Worm (Caenorhabditis elegans) whole organism, dauer: Measurements from ENCODE around the gene K12H4.6.

Experiments used
- unc-62 ChIP-seq: sonication (generic microtip); optimal IDR thresholded peaks from 2 replicates; lab custom pipeline; 2017; ENCODE audit warnings: missing biosample characterization, missing genetic modification reagents, missing genetic modification characterization

The K12H4.6 gene

DNA sequence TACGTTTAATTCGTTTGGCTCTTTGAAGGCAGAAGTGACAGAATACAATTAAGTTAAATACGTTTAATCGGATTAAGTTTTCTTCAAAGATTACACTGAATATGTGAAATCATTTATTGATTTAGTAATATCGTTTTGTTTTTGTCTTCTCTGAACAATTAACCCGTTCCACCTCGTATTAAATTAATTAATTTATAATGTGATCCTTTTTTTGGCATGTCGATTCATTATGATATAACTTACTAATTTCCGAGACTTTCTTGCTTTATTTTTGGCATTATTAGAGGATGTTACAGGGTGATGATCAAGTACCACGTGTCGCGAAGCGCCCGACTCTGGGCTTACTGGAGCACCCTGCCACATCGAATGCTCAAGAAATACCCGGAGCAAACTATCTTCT lies 1.5 kb upstream of the K12H4.6 start, which contains the start of gene K12H4.5:
Gene K12H4.5 (plus strand): TSS at position 301 of the 400 bp plus-strand sequence.
- TF ChIP-seq unc-62 (GFP tag; lab: Kevin White, UChicago), result no peak

DNA sequence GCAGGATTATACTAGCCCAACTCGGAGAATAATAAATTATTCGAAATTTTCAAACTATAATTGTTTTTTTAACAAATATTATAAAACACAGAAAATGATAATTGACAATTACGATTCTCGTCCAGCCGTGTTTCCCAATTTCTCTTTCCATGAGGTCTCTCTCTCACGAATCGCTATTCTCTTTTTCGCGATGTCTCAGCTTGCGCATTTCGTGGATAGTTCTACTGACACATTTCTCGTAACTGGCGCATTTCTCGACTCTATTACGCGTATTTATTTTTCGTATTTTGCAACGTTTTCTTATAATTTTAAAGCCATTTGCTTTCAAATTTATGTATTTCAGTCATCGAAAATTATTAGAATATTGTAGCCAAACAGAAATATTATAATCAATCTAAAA lies 1.1 kb upstream of the K12H4.6 start:
- TF ChIP-seq unc-62 (GFP tag; lab: Kevin White, UChicago), result no peak

- TF ChIP-seq unc-62 (GFP tag; lab: Kevin White, UChicago), result no peak
Observed at ce11 chrIII:8037941-8038340, 4.7 kb downstream of the K12H4.6 start, which contains the start of gene dpf-6. dpf-6 (plus strand) TSS chrIII:8038241.

ce11 chrIII:8036497-8036896 lies 6.2 kb downstream of the K12H4.6 start:
- TF ChIP-seq unc-62 (GFP tag; lab: Kevin White, UChicago), result no peak

ce11 chrIII:8036050-8036449 lies 6.6 kb downstream of the K12H4.6 start:
- TF ChIP-seq unc-62 (GFP tag; lab: Kevin White, UChicago), result no peak

DNA sequence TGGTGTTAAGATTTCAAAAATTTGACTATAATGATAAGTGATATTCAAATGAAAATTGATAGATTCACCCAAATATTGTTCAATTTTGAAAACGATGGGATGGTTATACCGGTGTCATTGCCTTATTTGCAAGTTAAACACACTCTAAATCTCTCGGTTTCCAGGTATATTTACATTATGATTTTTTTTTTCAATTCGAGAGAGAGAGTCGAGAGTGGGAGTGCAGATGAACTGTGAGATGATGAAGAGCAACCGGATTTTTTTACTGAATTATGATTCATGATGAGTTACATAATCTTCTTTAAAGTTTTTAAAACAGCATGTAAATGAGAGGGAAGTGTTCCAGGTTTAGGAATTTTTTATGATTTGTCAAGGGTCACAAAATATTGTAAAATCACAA lies 9.1 kb downstream of the K12H4.6 start, which contains the start of gene F44B9.10:
Gene F44B9.10 (minus strand): TSS at position 101 of the 400 bp plus-strand sequence.
- TF ChIP-seq unc-62 (GFP tag; lab: Kevin White, UChicago), result no peak

DNA sequence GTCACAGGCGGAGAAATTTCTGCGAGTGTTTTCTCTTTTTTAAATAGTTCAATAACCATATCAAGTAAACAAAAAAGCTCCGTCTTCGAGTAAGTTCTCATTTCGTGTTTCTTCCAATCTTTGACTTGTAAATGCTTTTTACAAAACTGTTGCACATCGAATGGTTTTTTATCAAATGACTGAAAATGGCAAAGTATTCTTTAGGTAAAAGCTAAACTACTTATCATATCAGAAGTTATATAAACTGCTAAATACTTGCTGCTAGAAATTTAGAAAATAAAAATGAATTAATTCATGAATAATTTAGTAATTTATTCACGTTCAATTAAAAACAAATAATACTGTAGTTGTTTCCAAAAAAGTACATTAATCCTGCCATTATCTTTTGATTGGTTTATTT lies 11.7 kb downstream of the K12H4.6 start, which contains the start of gene F44B9.9:
Gene F44B9.9 (minus strand): TSS at position 101 of the 400 bp plus-strand sequence.
- no peak for TF ChIP-seq unc-62 (GFP tag; lab: Kevin White, UChicago)

- no peak for TF ChIP-seq unc-62 (GFP tag; lab: Kevin White, UChicago)
Observed at ce11 chrIII:8029487-8029886, 13.2 kb downstream of the K12H4.6 start, which contains the start of gene F44B9.8. F44B9.8 (minus strand) TSS chrIII:8029649.

ce11 chrIII:8027942-8028341 lies 14.7 kb downstream of the K12H4.6 start, which contains the start of gene mdt-30:
mdt-30 (minus strand) TSS chrIII:8028042.
- TF ChIP-seq unc-62 (GFP tag; lab: Kevin White, UChicago), result no peak

DNA sequence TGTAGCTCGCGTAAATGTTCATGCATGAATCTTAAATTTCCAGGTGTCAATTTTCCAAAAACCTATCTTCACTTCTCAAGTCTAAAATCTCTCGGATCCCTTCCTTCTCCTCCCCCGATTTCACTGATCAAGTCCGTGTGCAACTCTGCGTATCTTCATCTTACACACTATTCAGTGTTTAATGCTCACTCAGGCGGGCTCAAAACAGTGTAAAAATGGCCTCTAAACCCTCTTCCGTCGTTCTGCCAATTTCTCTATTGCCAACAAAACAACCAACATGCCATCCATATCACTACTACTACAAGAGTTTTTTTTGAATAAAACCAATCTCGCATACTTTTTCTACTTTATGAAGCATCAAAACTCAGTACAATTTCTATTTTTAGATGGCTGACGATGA lies 20.6 kb downstream of the K12H4.6 start, which contains the start of gene F44B9.2:
Gene F44B9.2 (plus strand): TSS at position 387 of the 400 bp plus-strand sequence.
- no peak for TF ChIP-seq unc-62 (GFP tag; lab: Kevin White, UChicago)

DNA sequence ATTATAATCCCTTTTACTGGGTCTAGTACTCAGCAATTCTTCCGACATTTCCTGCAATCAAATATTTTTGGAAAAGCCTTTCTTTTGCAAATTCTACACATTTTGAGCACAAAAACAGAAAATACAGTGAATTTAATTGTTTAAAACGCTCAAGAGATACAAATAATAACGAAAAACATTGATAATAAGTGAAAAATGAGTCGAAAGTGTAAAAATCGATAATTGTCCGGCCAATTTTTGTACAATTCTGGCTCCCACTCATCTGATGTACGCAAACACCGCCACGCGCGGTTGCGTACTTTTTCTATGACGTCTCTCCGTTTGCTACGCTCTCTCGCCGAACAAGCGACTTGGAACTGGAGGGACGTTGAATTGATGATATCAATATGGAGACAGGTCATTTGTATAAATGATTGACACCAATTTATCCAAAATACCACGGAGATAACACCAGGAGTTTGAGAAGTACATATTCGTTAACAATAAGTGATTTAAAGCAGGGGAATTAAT lies 21.8 kb downstream of the K12H4.6 start, which contains the start of gene lin-36:
Gene lin-36 (minus strand): TSS at position 51 of the 510 bp plus-strand sequence.
- no peak for TF ChIP-seq unc-62 (GFP tag; lab: Kevin White, UChicago)

DNA sequence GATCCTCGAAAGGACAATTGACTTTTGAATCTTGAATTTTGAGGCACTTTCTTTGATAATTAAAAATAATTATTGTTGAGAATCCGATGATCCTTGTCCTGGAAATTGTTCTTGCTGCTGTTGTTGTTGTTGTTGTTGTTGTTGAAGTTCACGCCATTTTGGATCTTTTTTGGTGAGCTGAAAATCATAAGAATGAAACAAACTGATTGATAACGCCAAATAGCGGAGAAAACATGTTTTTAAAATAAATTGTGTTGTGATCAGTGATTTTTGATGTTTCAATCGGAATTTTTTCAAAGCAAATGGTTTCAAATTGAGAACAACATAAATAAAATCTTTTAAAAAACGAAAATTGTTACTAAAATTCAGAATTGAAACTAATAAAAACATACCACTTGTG lies 25.6 kb downstream of the K12H4.6 start:
- TF ChIP-seq unc-62 (GFP tag; lab: Kevin White, UChicago), result no peak

DNA sequence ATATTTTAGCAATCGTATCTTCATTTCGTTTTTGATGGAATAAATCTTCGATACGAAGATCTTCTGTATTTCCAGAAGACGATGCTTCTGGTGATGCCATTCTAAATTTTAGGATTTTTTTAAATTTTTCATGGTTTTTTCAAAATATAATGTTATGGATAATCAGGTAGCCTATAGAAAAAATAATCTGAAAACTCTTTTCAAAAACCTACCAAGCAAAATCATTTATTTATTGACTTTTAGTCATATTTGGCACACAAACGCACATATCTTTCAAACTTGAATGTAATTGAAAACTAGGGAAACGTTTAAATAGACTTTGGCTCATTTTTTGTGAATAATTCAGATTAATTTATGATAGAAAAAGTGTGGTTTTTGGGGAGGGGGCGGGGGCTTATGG lies 26.2 kb downstream of the K12H4.6 start, which contains the start of gene F44B9.5:
Gene F44B9.5 (minus strand): TSS at position 101 of the 400 bp plus-strand sequence.
- TF ChIP-seq unc-62 (GFP tag; lab: Kevin White, UChicago), result no peak

ce11 chrIII:8013582-8013981 lies 29.1 kb downstream of the K12H4.6 start:
- no peak for TF ChIP-seq unc-62 (GFP tag; lab: Kevin White, UChicago)

DNA sequence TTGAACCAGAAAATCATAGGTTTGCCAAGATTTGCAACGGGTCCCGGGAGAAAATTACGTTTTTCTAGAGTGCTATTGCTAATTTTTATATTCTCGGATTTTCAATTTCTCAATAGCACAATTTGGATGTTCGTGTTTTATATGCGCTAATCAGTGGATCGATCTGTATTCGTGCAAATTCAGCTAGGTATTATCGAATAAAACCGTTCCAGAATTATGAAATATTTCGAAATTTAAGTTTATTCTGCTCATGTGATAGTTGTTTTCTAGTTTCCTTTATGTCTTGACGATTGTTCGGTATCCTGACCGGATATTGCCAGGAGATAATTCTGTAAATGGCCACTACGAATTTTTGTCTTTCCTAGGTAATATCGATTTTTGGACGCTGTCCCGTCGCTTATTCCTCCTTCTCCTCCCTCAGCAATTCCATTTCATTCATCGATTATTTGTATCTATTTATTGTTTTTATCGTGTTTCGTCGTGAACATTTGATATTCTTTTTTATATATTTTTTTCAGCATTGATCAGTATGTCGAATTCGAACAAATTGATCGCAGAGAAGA lies 32.3 kb downstream of the K12H4.6 start, which contains the start of gene cit-1.2:
Gene cit-1.2 (plus strand): TSS at position 513 of the 563 bp plus-strand sequence.
- TF ChIP-seq unc-62 (GFP tag; lab: Kevin White, UChicago), result no peak

DNA sequence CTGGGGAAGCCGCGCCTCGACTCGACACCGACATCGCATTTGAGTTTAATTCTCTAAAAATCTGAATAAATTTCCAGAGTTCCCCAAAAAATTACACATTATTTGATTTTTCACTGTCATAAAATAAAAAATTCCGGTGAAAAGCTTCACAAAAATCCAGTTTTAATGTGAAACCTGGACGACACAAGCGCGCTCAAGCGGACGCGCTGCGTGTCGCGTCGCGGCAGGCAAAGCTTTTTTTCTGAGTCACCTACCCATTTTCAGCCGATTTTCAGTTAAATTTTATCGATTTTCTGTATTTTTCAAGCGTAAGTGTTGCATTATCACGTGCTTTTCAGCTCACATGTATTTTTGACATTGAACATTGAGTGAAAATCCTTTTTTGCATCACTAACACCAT lies 32.9 kb downstream of the K12H4.6 start, which contains the start of gene cit-1.1:
Gene cit-1.1 (minus strand): TSS at position 53 of the 400 bp plus-strand sequence.
- TF ChIP-seq unc-62 (GFP tag; lab: Kevin White, UChicago), result no peak
